Fruit fly (Drosophila melanogaster) whole organism, embryonic: Measurements from ENCODE around the gene Doc1.
A peak's percentile ranks its signal among the peaks of the same experiment; 100 is the strongest.

Source experiments
- Awh ChIP-seq: fragments of 200-800 bp; sonication (Bioruptor generic); IDR thresholded peaks from 2 replicates; pipeline ENCODE4, ENCODE4 v1.3.6; 2022; ENCODE audit warnings: missing biosample characterization, missing genetic modification characterization
- CG1024 ChIP-seq: fragments of 200-800 bp; sonication (Bioruptor generic); IDR thresholded peaks from 2 replicates; pipeline ENCODE4 v1.3.6; 2022; ENCODE audit warnings: missing biosample characterization, missing genetic modification characterization
- CG10462 ChIP-seq: fragments of 200-800 bp; sonication (Bioruptor generic); optimal IDR thresholded peaks from 2 replicates; lab custom pipeline; 2016; ENCODE audit warnings: missing biosample characterization, missing genetic modification characterization
- CG11093 ChIP-seq: fragments of 200-800 bp; sonication (Bioruptor generic); IDR thresholded peaks from 3 replicates; pipeline ENCODE4 v1.3.6; 2022; ENCODE audit warnings: missing biosample characterization, missing genetic modification characterization
- CG13296 ChIP-seq: fragments of 200-800 bp; sonication (Bioruptor generic); optimal IDR thresholded peaks from 3 replicates; lab custom pipeline; 2018; ENCODE audit warnings: missing biosample characterization, mild to moderate bottlenecking, missing genetic modification characterization
- CG14710 ChIP-seq: fragments of 200-800 bp; sonication (Bioruptor generic); optimal IDR thresholded peaks from 3 replicates; lab custom pipeline; 2019; ENCODE audit warnings: missing biosample characterization, mild to moderate bottlenecking, missing genetic modification characterization, moderate library complexity
- CG1529 ChIP-seq: fragments of 200-800 bp; sonication (Bioruptor generic); optimal IDR thresholded peaks from 3 replicates; lab custom pipeline; 2018; ENCODE audit warnings: missing biosample characterization, missing genetic modification characterization
- CG15696 ChIP-seq: fragments of 200-800 bp; sonication (Bioruptor generic); optimal IDR thresholded peaks from 2 replicates; lab custom pipeline; 2019; ENCODE audit warnings: missing biosample characterization, mild to moderate bottlenecking, missing genetic modification characterization, moderate library complexity
- CG1603 ChIP-seq: fragments of 200-800 bp; sonication (Bioruptor generic); optimal IDR thresholded peaks from 2 replicates; lab custom pipeline; 2019; ENCODE audit warnings: missing biosample characterization, mild to moderate bottlenecking, missing genetic modification characterization, moderate library complexity
- CG17186 ChIP-seq: fragments of 200-800 bp; sonication (Bioruptor generic); optimal IDR thresholded peaks from 3 replicates; lab custom pipeline; 2017; ENCODE audit warnings: missing biosample characterization, missing genetic modification reagents, missing genetic modification characterization
- CG17612 ChIP-seq: fragments of 200-800 bp; sonication (Bioruptor generic); IDR thresholded peaks from 2 replicates; pipeline ENCODE4 v1.3.6; 2022; ENCODE audit warnings: missing biosample characterization, missing genetic modification characterization
- CG18262 ChIP-seq: fragments of 200-800 bp; optimal IDR thresholded peaks from 3 replicates; lab custom pipeline; 2019; ENCODE audit warnings: missing biosample characterization, mild to moderate bottlenecking, missing genetic modification characterization, moderate library complexity
- CG2120 ChIP-seq: fragments of 200-800 bp; sonication (Bioruptor generic); optimal IDR thresholded peaks from 3 replicates; lab custom pipeline; 2016; ENCODE audit warnings: missing biosample characterization, missing genetic modification characterization
- CG2889 ChIP-seq: fragments of 200-800 bp; sonication (Bioruptor generic); IDR thresholded peaks from 3 replicates; pipeline ENCODE4 v1.3.6; 2022; ENCODE audit warnings: missing biosample characterization, missing genetic modification characterization
- CG34224 ChIP-seq: fragments of 200-800 bp; sonication (Bioruptor generic); IDR thresholded peaks from 3 replicates; pipeline ENCODE4 v1.3.6; 2022; ENCODE audit warnings: missing biosample characterization, missing genetic modification characterization; ENCODE audit not compliant: partially characterized antibody
- CG6791 ChIP-seq: fragments of 200-800 bp; sonication (Bioruptor generic); IDR thresholded peaks from 3 replicates; pipeline ENCODE4 v1.3.6; 2022; ENCODE audit warnings: missing biosample characterization, missing genetic modification characterization; ENCODE audit not compliant: partially characterized antibody
- CG7987 ChIP-seq: fragments of 200-800 bp; sonication (Bioruptor generic); optimal IDR thresholded peaks from 2 replicates; lab custom pipeline; 2018; ENCODE audit warnings: missing biosample characterization, mild to moderate bottlenecking, missing genetic modification characterization, moderate library complexity
- CG9215 ChIP-seq: fragments of 200-800 bp; sonication (Bioruptor generic); IDR thresholded peaks from 2 replicates; pipeline ENCODE4 v1.3.6; 2022; ENCODE audit warnings: missing biosample characterization, missing genetic modification characterization
- CrebB ChIP-seq: fragments of 200-800 bp; sonication (Bioruptor generic); optimal IDR thresholded peaks from 3 replicates; lab custom pipeline; 2018; ENCODE audit warnings: missing biosample characterization, mild to moderate bottlenecking, missing genetic modification characterization
- D ChIP-seq, 2 experiments: fragments of 200-800 bp in 1 of 2; fragments of >200 bp in 1 of 2; sonication (Bioruptor generic) in 1 of 2; optimal IDR thresholded peaks; 2 replicates in 1 of 2; 3 replicates in 1 of 2; lab custom pipeline; 2017; ENCODE audit warnings: mild to moderate bottlenecking in 1 of 2, missing biosample characterization in 1 of 2, missing genetic modification characterization in 1 of 2, missing genetic modification reagents in 1 of 2
- Dbx ChIP-seq: fragments of 200-800 bp; sonication (Bioruptor generic); IDR thresholded peaks from 3 replicates; pipeline ENCODE4 v1.3.6; 2022; ENCODE audit warnings: missing biosample characterization, missing genetic modification characterization
- Dip3 ChIP-seq: fragments of 200-800 bp; sonication (Bioruptor generic); optimal IDR thresholded peaks from 3 replicates; lab custom pipeline; 2016; ENCODE audit warnings: missing biosample characterization, missing genetic modification characterization
- Fer1 ChIP-seq: fragments of 200-800 bp; sonication (Bioruptor generic); optimal IDR thresholded peaks from 2 replicates; lab custom pipeline; 2017; ENCODE audit warnings: missing biosample characterization, mild to moderate bottlenecking, missing genetic modification characterization
- GATAe ChIP-seq: fragments of 200-800 bp; sonication (Bioruptor generic); conservative IDR thresholded peaks from 2 replicates; pipeline ENCODE4 v1.3.6; 2022; ENCODE audit warnings: missing biosample characterization, missing genetic modification characterization
- HmgD ChIP-seq: fragments of 200-800 bp; sonication (Bioruptor generic); optimal IDR thresholded peaks from 3 replicates; lab custom pipeline; 2016; ENCODE audit warnings: missing biosample characterization, missing genetic modification characterization
- Hr3 ChIP-seq: fragments of 200-800 bp; sonication (Bioruptor generic); optimal IDR thresholded peaks from 3 replicates; lab custom pipeline; 2016; ENCODE audit warnings: missing biosample characterization, missing genetic modification characterization
- Hr51 ChIP-seq, 2 experiments: fragments of 200-800 bp; sonication (Bioruptor generic); optimal IDR thresholded peaks; 2 replicates in 1 of 2; 3 replicates in 1 of 2; lab custom pipeline; 2016 to 2018; ENCODE audit warnings: missing biosample characterization in 2 of 2, missing genetic modification characterization in 2 of 2, mild to moderate bottlenecking in 1 of 2, moderate library complexity in 1 of 2
- Opbp ChIP-seq: fragments of 200-800 bp; sonication (Bioruptor generic); IDR thresholded peaks from 3 replicates; pipeline ENCODE4 v1.3.6; 2022; ENCODE audit warnings: missing biosample characterization, missing genetic modification characterization; ENCODE audit not compliant: partially characterized antibody
- Pdp1 ChIP-seq, 2 experiments: fragments of 200-800 bp; sonication (Bioruptor generic); optimal IDR thresholded peaks; 3 replicates each; lab custom pipeline; 2016; ENCODE audit warnings: missing biosample characterization in 2 of 2, missing genetic modification characterization in 2 of 2, mild to moderate bottlenecking in 1 of 2, moderate library complexity in 1 of 2
- Six4 ChIP-seq: fragments of 200-800 bp; sonication (Bioruptor generic); optimal IDR thresholded peaks from 2 replicates; lab custom pipeline; 2016; ENCODE audit warnings: missing biosample characterization, missing genetic modification characterization
- Spps ChIP-seq: fragments of 200-800 bp; sonication (Bioruptor generic); optimal IDR thresholded peaks from 2 replicates; lab custom pipeline; 2018; ENCODE audit warnings: missing biosample characterization, mild to moderate bottlenecking, missing genetic modification characterization
- Ssrp ChIP-seq: fragments of 200-800 bp; sonication (Bioruptor generic); optimal IDR thresholded peaks from 2 replicates; lab custom pipeline; 2018; ENCODE audit warnings: missing biosample characterization, mild to moderate bottlenecking, missing genetic modification characterization, moderate library complexity
- Stat92E ChIP-seq, 3 experiments: fragments of >200 bp in 2 of 3; fragments of 200-800 bp in 1 of 3; sonication (Bioruptor generic) in 1 of 3; optimal IDR thresholded peaks; 2 replicates each; lab custom pipeline; 2017 to 2019; ENCODE audit warnings: missing biosample characterization in 3 of 3, missing genetic modification characterization in 3 of 3, mild to moderate bottlenecking in 1 of 3, moderate library complexity in 1 of 3
- Usf ChIP-seq: fragments of 200-800 bp; sonication (Bioruptor generic); optimal IDR thresholded peaks from 2 replicates; lab custom pipeline; 2017; ENCODE audit warnings: missing genotype, missing biosample characterization, missing genetic modification characterization
- Xrp1 ChIP-seq: fragments of 200-800 bp; sonication (Bioruptor generic); IDR thresholded peaks from 2 replicates; pipeline ENCODE4 v1.3.6; 2022; ENCODE audit warnings: missing biosample characterization, missing genetic modification characterization
- bsh ChIP-seq, 2 experiments: fragments of 200-800 bp; sonication (Bioruptor generic); optimal IDR thresholded peaks; 2 replicates each; lab custom pipeline; 2017 to 2018; ENCODE audit warnings: mild to moderate bottlenecking in 2 of 2, missing biosample characterization in 2 of 2, missing genetic modification characterization in 2 of 2, moderate library complexity in 1 of 2
- cato ChIP-seq: fragments of 200-800 bp; sonication (Bioruptor generic); optimal IDR thresholded peaks from 2 replicates; lab custom pipeline; 2016; ENCODE audit warnings: missing biosample characterization, missing genetic modification characterization, borderline replicate concordance
- ci ChIP-seq: fragments of 200-800 bp; sonication (Bioruptor generic); IDR thresholded peaks from 3 replicates; pipeline ENCODE4 v1.3.6; 2022; ENCODE audit warnings: missing biosample characterization, missing genetic modification characterization
- croc ChIP-seq: fragments of 200-800 bp; sonication (Bioruptor generic); conservative IDR thresholded peaks from 3 replicates; pipeline ENCODE4 v1.3.6; 2022; ENCODE audit warnings: missing biosample characterization, missing genetic modification characterization
- fru ChIP-seq: fragments of >200 bp; optimal IDR thresholded peaks from 2 replicates; lab custom pipeline; 2017
- gem ChIP-seq: fragments of 200-800 bp; sonication (Bioruptor generic); optimal IDR thresholded peaks from 2 replicates; lab custom pipeline; 2019; ENCODE audit warnings: missing biosample characterization, mild to moderate bottlenecking, missing genetic modification characterization, moderate library complexity
- gsb ChIP-seq: fragments of 200-800 bp; sonication (Bioruptor generic); IDR thresholded peaks from 2 replicates; pipeline ENCODE4 v1.3.6; 2022; ENCODE audit warnings: missing biosample characterization, missing genetic modification characterization
- jing ChIP-seq: fragments of 200-800 bp; sonication (Bioruptor generic); optimal IDR thresholded peaks from 2 replicates; lab custom pipeline; 2018; ENCODE audit warnings: missing biosample characterization, mild to moderate bottlenecking, missing genetic modification characterization
- kay ChIP-seq: fragments of 200-800 bp; sonication (Bioruptor generic); optimal IDR thresholded peaks from 2 replicates; lab custom pipeline; 2016; ENCODE audit warnings: missing biosample characterization, missing genetic modification characterization
- org-1 ChIP-seq: fragments of 200-800 bp; sonication (Bioruptor generic); optimal IDR thresholded peaks from 2 replicates; lab custom pipeline; 2017; ENCODE audit warnings: missing biosample characterization, missing genetic modification characterization
- peb ChIP-seq: fragments of 200-800 bp; sonication (Bioruptor generic); IDR thresholded peaks from 2 replicates; pipeline ENCODE4 v1.3.6; 2022; ENCODE audit warnings: missing biosample characterization, missing genetic modification characterization
- psq ChIP-seq: fragments of 200-800 bp; sonication (Bioruptor generic); optimal IDR thresholded peaks from 2 replicates; lab custom pipeline; 2017; ENCODE audit warnings: missing biosample characterization, missing genetic modification characterization
- slou ChIP-seq: fragments of 200-800 bp; sonication (Bioruptor generic); optimal IDR thresholded peaks from 3 replicates; lab custom pipeline; 2016; ENCODE audit warnings: missing biosample characterization, missing genetic modification characterization
- sob ChIP-seq: fragments of 200-800 bp; sonication (Bioruptor generic); IDR thresholded peaks from 2 replicates; pipeline ENCODE4 v1.3.6; 2022; ENCODE audit warnings: missing biosample characterization, missing genetic modification characterization
- stc ChIP-seq: fragments of 200-800 bp; sonication (Bioruptor generic); IDR thresholded peaks from 2 replicates; pipeline ENCODE4 v1.3.6; 2022; ENCODE audit warnings: missing biosample characterization, missing genetic modification characterization
- tgo ChIP-seq: fragments of 200-800 bp; sonication (Bioruptor generic); IDR thresholded peaks from 3 replicates; pipeline ENCODE4 v1.3.6; 2022; ENCODE audit warnings: missing biosample characterization, missing genetic modification characterization

Doc1 gene

dm6 chr3L:9041042-9041477 lies at the start of gene Doc1 (continued):
- no peak for TF ChIP-seq kay (GFP tag; lab: Kevin White, UChicago)
- TF ChIP-seq Spps (tag; lab: Kevin White, UChicago): no peak
- peak; percentile 61; the same call in 2 of the 3 replicates for TF ChIP-seq CG6791 (GFP tag; lab: Robert Waterston, UW)
- TF ChIP-seq Dip3 (GFP tag; lab: Kevin White, UChicago): no peak
- no peak for TF ChIP-seq CG11093 (GFP tag; lab: Robert Waterston, UW)
- TF ChIP-seq Dbx (GFP tag; lab: Robert Waterston, UW): no peak
- TF ChIP-seq CG18262: no peak
- TF ChIP-seq Hr51 (GFP tag; optimal IDR thresholded peaks at IDR 0.05; lab: Kevin White, UChicago): no peak
- TF ChIP-seq Hr3 (GFP tag; lab: Kevin White, UChicago): no peak
- no peak for TF ChIP-seq CG17186 (GFP tag; lab: Kevin White, UChicago)
- TF ChIP-seq Xrp1: no peak
- TF ChIP-seq org-1: no peak
- no peak for TF ChIP-seq jing (GFP tag; lab: Kevin White, UChicago)
- TF ChIP-seq CG1603 (tag; lab: Kevin White, UChicago): no peak
- TF ChIP-seq D (optimal IDR thresholded peaks at IDR 0.05; lab: Kevin White, UChicago): peak; percentile 44
- no peak for TF ChIP-seq D (GFP tag; optimal IDR thresholded peaks at IDR 0.05; lab: Kevin White, UChicago)
- TF ChIP-seq slou (GFP tag; lab: Kevin White, UChicago): no peak
- no peak for TF ChIP-seq GATAe (GFP tag; lab: Robert Waterston, UW)
- TF ChIP-seq Awh (GFP tag; lab: Robert Waterston, UW): no peak
- TF ChIP-seq Stat92E (GFP tag; optimal IDR thresholded peaks at IDR 0.05; lab: Kevin White, UChicago): peak in 1 of 3 experiments; percentile 27
- no peak for TF ChIP-seq stc (GFP tag; lab: Robert Waterston, UW)
- no peak for TF ChIP-seq CG7987
- no peak for TF ChIP-seq CG15696 (tag; lab: Kevin White, UChicago)
- 0 out of 3 replicates have a peak, but pooled peaks have one; percentile 36 for TF ChIP-seq Opbp
- no peak for TF ChIP-seq bsh (GFP tag; optimal IDR thresholded peaks at IDR 0.05; lab: Kevin White, UChicago)
- no peak for TF ChIP-seq Fer1 (GFP tag; lab: Kevin White, UChicago)
- TF ChIP-seq cato: no peak
- TF ChIP-seq Six4 (GFP tag; lab: Kevin White, UChicago): no peak
- no peak for TF ChIP-seq CG17612 (GFP tag; lab: Robert Waterston, UW)
- no peak for TF ChIP-seq HmgD (GFP tag; lab: Kevin White, UChicago)
- no peak for TF ChIP-seq psq
- no peak for TF ChIP-seq CG13296 (GFP tag; lab: Kevin White, UChicago)
- TF ChIP-seq Pdp1 (GFP tag; optimal IDR thresholded peaks at IDR 0.05; lab: Kevin White, UChicago): peak in 1 of 2 experiments; percentile 13
- TF ChIP-seq sob (GFP tag; lab: Robert Waterston, UW): no peak
- TF ChIP-seq CG34224 (GFP tag; lab: Robert Waterston, UW): no peak
- no peak for TF ChIP-seq CG1024 (GFP tag; lab: Robert Waterston, UW)
- TF ChIP-seq ci: 0 out of 3 replicates have a peak, but pooled peaks have one; percentile 27
- no peak for TF ChIP-seq CrebB (tag; lab: Kevin White, UChicago)
- TF ChIP-seq CG14710 (tag; lab: Kevin White, UChicago): no peak
- TF ChIP-seq CG1529 (GFP tag; lab: Kevin White, UChicago): no peak
- TF ChIP-seq gem: no peak
- no peak for TF ChIP-seq CG2120 (GFP tag; lab: Kevin White, UChicago)
- TF ChIP-seq gsb (GFP tag; lab: Robert Waterston, UW): no peak
- TF ChIP-seq croc: no peak
- TF ChIP-seq fru (lab: Kevin White, UChicago): no peak
- TF ChIP-seq CG2889 (GFP tag; lab: Robert Waterston, UW): no peak
- TF ChIP-seq Usf (GFP tag; lab: Kevin White, UChicago): no peak
- no peak for TF ChIP-seq peb (GFP tag; lab: Robert Waterston, UW)
- TF ChIP-seq Ssrp (tag; lab: Kevin White, UChicago): no peak
- TF ChIP-seq CG9215 (GFP tag; lab: Robert Waterston, UW): no peak
- TF ChIP-seq tgo (GFP tag; lab: Robert Waterston, UW): no peak
- TF ChIP-seq CG10462 (GFP tag; lab: Kevin White, UChicago): no peak
